Fruit fly (Drosophila melanogaster) whole organism, embryonic: ENCODE measurements around the gene CG11882.

ENCODE experiments used
- Blimp-1 ChIP-seq: fragments of 200-800 bp; sonication (Bioruptor generic); optimal IDR thresholded peaks from 3 replicates; lab custom pipeline; 2018; ENCODE audit warnings: missing biosample characterization, missing genetic modification characterization, mild to moderate bottlenecking, moderate library complexity, missing genetic modification reagents
- CG1024 ChIP-seq: fragments of 200-800 bp; sonication (Bioruptor generic); IDR thresholded peaks from 2 replicates; pipeline ENCODE4 v1.3.6; 2022; ENCODE audit warnings: missing biosample characterization, missing genetic modification characterization
- CG10321 ChIP-seq: fragments of 200-800 bp; sonication (Bioruptor generic); IDR thresholded peaks from 2 replicates; pipeline ENCODE4 v1.3.6; 2022; ENCODE audit warnings: missing biosample characterization, missing genetic modification characterization
- CG11456 ChIP-seq: fragments of 200-800 bp; sonication (Bioruptor generic); IDR thresholded peaks from 3 replicates; pipeline ENCODE4 v1.3.6; 2022; ENCODE audit warnings: missing biosample characterization, missing genetic modification characterization
- CG12104 ChIP-seq: fragments of 200-800 bp; sonication (Bioruptor generic); optimal IDR thresholded peaks from 3 replicates; lab custom pipeline; 2016; ENCODE audit warnings: missing biosample characterization, missing genetic modification characterization
- CG12236 ChIP-seq: fragments of 200-800 bp; sonication (Bioruptor generic); optimal IDR thresholded peaks from 2 replicates; lab custom pipeline; 2016; ENCODE audit warnings: missing biosample characterization, missing genetic modification characterization
- CG15011 ChIP-seq: fragments of 200-800 bp; sonication (Bioruptor generic); optimal IDR thresholded peaks from 3 replicates; lab custom pipeline; 2018; ENCODE audit warnings: missing biosample characterization, mild to moderate bottlenecking, missing genetic modification characterization
- CG15479 ChIP-seq: fragments of 200-800 bp; sonication (Bioruptor generic); optimal IDR thresholded peaks from 3 replicates; lab custom pipeline; 2019; ENCODE audit warnings: missing biosample characterization, mild to moderate bottlenecking, missing genetic modification characterization, moderate library complexity
- CG2875 ChIP-seq: fragments of 200-800 bp; sonication (Bioruptor generic); optimal IDR thresholded peaks from 2 replicates; lab custom pipeline; 2017; ENCODE audit warnings: missing biosample characterization, mild to moderate bottlenecking, missing genetic modification characterization, missing genetic modification reagents
- CG32772 ChIP-seq: fragments of 200-800 bp; sonication (Bioruptor generic); IDR thresholded peaks from 2 replicates; pipeline ENCODE4 v1.3.6; 2022; ENCODE audit warnings: missing biosample characterization, missing genetic modification characterization
- CG3838 ChIP-seq: fragments of 200-800 bp; sonication (Bioruptor generic); optimal IDR thresholded peaks from 3 replicates; lab custom pipeline; 2016; ENCODE audit warnings: missing biosample characterization, missing genetic modification characterization
- CG3847 ChIP-seq: fragments of 200-800 bp; sonication (Bioruptor generic); IDR thresholded peaks from 2 replicates; pipeline ENCODE4 v1.3.6; 2022; ENCODE audit warnings: missing biosample characterization, missing genetic modification characterization
- CG3995 ChIP-seq: fragments of 200-800 bp; sonication (Bioruptor generic); optimal IDR thresholded peaks from 3 replicates; lab custom pipeline; 2016; ENCODE audit warnings: missing biosample characterization, missing genetic modification characterization
- CG4328 ChIP-seq: fragments of 200-800 bp; sonication (Bioruptor generic); optimal IDR thresholded peaks from 3 replicates; lab custom pipeline; 2017; ENCODE audit warnings: missing biosample characterization, missing genetic modification reagents, missing genetic modification characterization
- CG6254 ChIP-seq: fragments of 200-800 bp; sonication (Bioruptor generic); optimal IDR thresholded peaks from 3 replicates; lab custom pipeline; 2017; ENCODE audit warnings: mild to moderate bottlenecking, missing biosample characterization, missing genetic modification reagents, missing genetic modification characterization
- CG7357 ChIP-seq: fragments of 200-800 bp; sonication (Bioruptor generic); IDR thresholded peaks from 3 replicates; pipeline ENCODE4 v1.3.6; 2022; ENCODE audit warnings: missing biosample characterization, missing genetic modification characterization
- CG9437 ChIP-seq: fragments of 200-800 bp; sonication (Bioruptor generic); optimal IDR thresholded peaks from 2 replicates; lab custom pipeline; 2018; ENCODE audit warnings: missing biosample characterization, mild to moderate bottlenecking, missing genetic modification characterization
- CG9727 ChIP-seq: fragments of 200-800 bp; sonication (Bioruptor generic); optimal IDR thresholded peaks from 3 replicates; lab custom pipeline; 2017; ENCODE audit warnings: missing biosample characterization, mild to moderate bottlenecking, missing genetic modification characterization
- CG9876 ChIP-seq: fragments of 200-800 bp; sonication (Bioruptor generic); optimal IDR thresholded peaks from 2 replicates; lab custom pipeline; 2016; ENCODE audit warnings: missing biosample characterization, missing genetic modification characterization
- Chrac-16 ChIP-seq: fragments of 200-800 bp; sonication (Bioruptor generic); optimal IDR thresholded peaks from 3 replicates; lab custom pipeline; 2016; ENCODE audit warnings: missing biosample characterization, missing genetic modification characterization
- Deaf1 ChIP-seq: fragments of 200-800 bp; optimal IDR thresholded peaks from 3 replicates; lab custom pipeline; 2019; ENCODE audit warnings: missing biosample characterization, mild to moderate bottlenecking, missing genetic modification characterization, moderate library complexity
- Dfd ChIP-seq, 2 experiments: fragments of >200 bp; optimal IDR thresholded peaks; 2 replicates each; lab custom pipeline; 2017; ENCODE audit warnings: missing biosample characterization in 2 of 2, missing genetic modification characterization in 2 of 2
- Dip3 ChIP-seq: fragments of 200-800 bp; sonication (Bioruptor generic); optimal IDR thresholded peaks from 3 replicates; lab custom pipeline; 2016; ENCODE audit warnings: missing biosample characterization, missing genetic modification characterization
- Fer3 ChIP-seq: fragments of 200-800 bp; sonication (Bioruptor generic); optimal IDR thresholded peaks from 2 replicates; lab custom pipeline; 2018; ENCODE audit warnings: missing biosample characterization, mild to moderate bottlenecking, missing genetic modification characterization, moderate library complexity
- HLH54F ChIP-seq: fragments of 200-800 bp; sonication (Bioruptor generic); optimal IDR thresholded peaks from 3 replicates; lab custom pipeline; 2016; ENCODE audit warnings: missing biosample characterization, missing genetic modification characterization
- Spps ChIP-seq: fragments of 200-800 bp; sonication (Bioruptor generic); optimal IDR thresholded peaks from 2 replicates; lab custom pipeline; 2018; ENCODE audit warnings: missing biosample characterization, mild to moderate bottlenecking, missing genetic modification characterization
- YL-1 ChIP-seq: fragments of 200-800 bp; sonication (Bioruptor generic); optimal IDR thresholded peaks from 3 replicates; lab custom pipeline; 2017; ENCODE audit warnings: missing biosample characterization, mild to moderate bottlenecking, missing genetic modification characterization
- aop ChIP-seq: fragments of 200-800 bp; sonication (Bioruptor generic); IDR thresholded peaks from 2 replicates; pipeline ENCODE4 v1.3.6; 2022; ENCODE audit warnings: missing biosample characterization, missing genetic modification characterization
- ase ChIP-seq: fragments of 200-800 bp; sonication (Bioruptor generic); IDR thresholded peaks from 3 replicates; pipeline ENCODE4 v1.3.6; 2022; ENCODE audit warnings: missing biosample characterization, missing genetic modification characterization
- bab2 ChIP-seq: fragments of 200-800 bp; sonication (Bioruptor generic); optimal IDR thresholded peaks from 2 replicates; lab custom pipeline; 2016; ENCODE audit warnings: missing biosample characterization, missing genetic modification characterization
- bowl ChIP-seq: fragments of 200-800 bp; sonication (Bioruptor generic); IDR thresholded peaks from 2 replicates; pipeline ENCODE4 v1.3.6; 2022; ENCODE audit warnings: missing biosample characterization, missing genetic modification characterization
- cg ChIP-seq: fragments of 200-800 bp; sonication (Bioruptor generic); optimal IDR thresholded peaks from 3 replicates; lab custom pipeline; 2019; ENCODE audit warnings: missing biosample characterization, mild to moderate bottlenecking, missing genetic modification characterization, moderate library complexity
- chm ChIP-seq: fragments of 200-800 bp; sonication (Bioruptor generic); IDR thresholded peaks from 2 replicates; pipeline ENCODE4 v1.3.6; 2022; ENCODE audit warnings: missing biosample characterization, missing genetic modification characterization
- dmrt11E ChIP-seq: fragments of 200-800 bp; sonication (Bioruptor generic); optimal IDR thresholded peaks from 3 replicates; lab custom pipeline; 2018; ENCODE audit warnings: missing biosample characterization, mild to moderate bottlenecking, missing genetic modification characterization, moderate library complexity
- eve ChIP-seq, 2 experiments: fragments of >200 bp; optimal IDR thresholded peaks; 2 replicates each; lab custom pipeline; 2017; ENCODE audit warnings: missing biosample characterization in 2 of 2, missing genetic modification characterization in 2 of 2
- jumu ChIP-seq: fragments of 200-800 bp; sonication (Bioruptor generic); optimal IDR thresholded peaks from 3 replicates; lab custom pipeline; 2016; ENCODE audit warnings: missing biosample characterization, missing genetic modification characterization
- kni ChIP-seq: fragments of 200-800 bp; sonication (Bioruptor generic); optimal IDR thresholded peaks from 3 replicates; lab custom pipeline; 2017; ENCODE audit warnings: mild to moderate bottlenecking, missing biosample characterization, missing genetic modification reagents, missing genetic modification characterization
- lmd ChIP-seq: fragments of 200-800 bp; sonication (Bioruptor generic); IDR thresholded peaks from 2 replicates; pipeline ENCODE4 v1.3.6; 2022; ENCODE audit warnings: missing biosample characterization, missing genetic modification characterization
- luna ChIP-seq: fragments of 200-800 bp; sonication (Bioruptor generic); optimal IDR thresholded peaks from 2 replicates; lab custom pipeline; 2016; ENCODE audit warnings: missing biosample characterization, missing genetic modification characterization
- mam ChIP-seq: fragments of 200-800 bp; sonication (Bioruptor generic); optimal IDR thresholded peaks from 3 replicates; lab custom pipeline; 2016; ENCODE audit warnings: missing biosample characterization, missing genetic modification characterization
- pan ChIP-seq, 4 experiments: fragments of >200 bp in 3 of 4; fragments of 200-800 bp in 1 of 4; sonication (Bioruptor generic) in 1 of 4; optimal IDR thresholded peaks in 3 of 4; IDR thresholded peaks in 1 of 4; 2 replicates each; pipeline versions ENCODE4 v1.3.6 to Lab custom; 2017 to 2022; ENCODE audit warnings: missing biosample characterization in 2 of 4, missing genetic modification characterization in 2 of 4, mixed read lengths in 1 of 4
- pzg ChIP-seq: fragments of 200-800 bp; sonication (Bioruptor generic); optimal IDR thresholded peaks from 3 replicates; lab custom pipeline; 2018; ENCODE audit warnings: missing biosample characterization, mild to moderate bottlenecking, missing genetic modification characterization, moderate library complexity
- rib ChIP-seq: fragments of 200-800 bp; sonication (Bioruptor generic); IDR thresholded peaks from 2 replicates; pipeline ENCODE4 v1.3.6; 2022; ENCODE audit warnings: missing biosample characterization, missing genetic modification characterization
- row ChIP-seq: fragments of 200-800 bp; sonication (Bioruptor generic); IDR thresholded peaks from 3 replicates; pipeline ENCODE4 v1.3.6; 2022; ENCODE audit warnings: missing biosample characterization, missing genetic modification characterization
- sens-2 ChIP-seq: fragments of 200-800 bp; sonication (Bioruptor generic); IDR thresholded peaks from 2 replicates; pipeline ENCODE4 v1.3.6; 2022; ENCODE audit warnings: missing biosample characterization, missing genetic modification characterization
- sim ChIP-seq: fragments of 200-800 bp; sonication (Bioruptor generic); IDR thresholded peaks from 2 replicates; pipeline ENCODE4 v1.3.6; 2022; ENCODE audit warnings: missing biosample characterization, missing genetic modification characterization
- tna ChIP-seq: fragments of 200-800 bp; sonication (Bioruptor generic); IDR thresholded peaks from 2 replicates; pipeline ENCODE4 v1.3.6; 2022; ENCODE audit warnings: missing biosample characterization, missing genetic modification characterization; ENCODE audit not compliant: partially characterized antibody
- trem ChIP-seq: fragments of 200-800 bp; optimal IDR thresholded peaks from 3 replicates; lab custom pipeline; 2019; ENCODE audit warnings: missing biosample characterization, mild to moderate bottlenecking, missing genetic modification characterization, moderate library complexity
- trh ChIP-seq: fragments of 200-800 bp; sonication (Bioruptor generic); optimal IDR thresholded peaks from 2 replicates; lab custom pipeline; 2016; ENCODE audit warnings: missing biosample characterization, missing genetic modification characterization
- ttk ChIP-seq: fragments of 200-800 bp; sonication (Bioruptor generic); IDR thresholded peaks from 2 replicates; pipeline ENCODE4 v2.1.2; 2022; ENCODE audit warnings: missing biosample characterization, missing genetic modification characterization
- twi ChIP-seq: fragments of 200-800 bp; optimal IDR thresholded peaks from 2 replicates; lab custom pipeline; 2019; ENCODE audit warnings: missing biosample characterization, mild to moderate bottlenecking, missing genetic modification characterization, moderate library complexity

Gene CG11882

dm6 chr3R:29151621-29152092, 3.7 kb upstream of the CG11882 start, which contains the start of gene eIF2D (continued):
- no peak for TF ChIP-seq HLH54F (GFP tag; lab: Kevin White, UChicago)
- TF ChIP-seq kni (GFP tag; lab: Kevin White, UChicago) = peak; percentile 24
- TF ChIP-seq CG11456 (GFP tag; lab: Robert Waterston, UW) = 0 out of 3 replicates have a peak, but pooled peaks have one; percentile 57
- peak; percentile 50 for TF ChIP-seq trem (tag; lab: Kevin White, UChicago)
- no peak for TF ChIP-seq aop
- peak; percentile 60 for TF ChIP-seq Fer3
- peak; percentile 50 for TF ChIP-seq Chrac-16 (GFP tag; lab: Kevin White, UChicago)
- no peak for TF ChIP-seq CG9876 (GFP tag; lab: Kevin White, UChicago)
- no peak for TF ChIP-seq tna (GFP tag; lab: Robert Waterston, UW)
- peak; percentile 87 for TF ChIP-seq row (GFP tag; lab: Robert Waterston, UW)
- no peak for TF ChIP-seq eve (GFP tag; optimal IDR thresholded peaks at IDR 0.05; lab: Kevin White, UChicago)
- peak; percentile 45 for TF ChIP-seq mam (GFP tag; lab: Kevin White, UChicago)
- TF ChIP-seq bab2 (GFP tag; lab: Kevin White, UChicago) = peak; percentile 37
- TF ChIP-seq jumu (GFP tag; lab: Kevin White, UChicago) = peak; percentile 28
- TF ChIP-seq lmd = peak; percentile 40; the same call in 1 of the 2 replicates
- TF ChIP-seq CG7357 (GFP tag; lab: Robert Waterston, UW) = no peak
- TF ChIP-seq CG15479 (GFP tag; lab: Kevin White, UChicago) = peak; percentile 41
- no peak for TF ChIP-seq CG10321 (GFP tag; lab: Robert Waterston, UW)
- TF ChIP-seq Spps (tag; lab: Kevin White, UChicago) = peak; percentile 35
- peak; percentile 65 for TF ChIP-seq CG12104 (GFP tag; lab: Kevin White, UChicago)
- no peak for TF ChIP-seq luna (GFP tag; lab: Kevin White, UChicago)
- TF ChIP-seq CG3847 (GFP tag; lab: Robert Waterston, UW) = peak; percentile 30; the same call in 1 of the 2 replicates
- peak; percentile 41 for TF ChIP-seq dmrt11E (tag; lab: Kevin White, UChicago)
- TF ChIP-seq CG4328 (GFP tag; lab: Kevin White, UChicago) = peak; percentile 27
- no peak for TF ChIP-seq CG3995 (GFP tag; lab: Kevin White, UChicago)
- TF ChIP-seq bowl (GFP tag; lab: Robert Waterston, UW) = no peak
- TF ChIP-seq CG15011 = no peak
- TF ChIP-seq twi (tag; lab: Kevin White, UChicago) = peak; percentile 55
- no peak for TF ChIP-seq Dfd (GFP tag; optimal IDR thresholded peaks at IDR 0.05; lab: Kevin White, UChicago)
- no peak for TF ChIP-seq CG3838 (GFP tag; lab: Kevin White, UChicago)
- no peak for TF ChIP-seq CG1024 (GFP tag; lab: Robert Waterston, UW)
- TF ChIP-seq Blimp-1 (GFP tag; lab: Kevin White, UChicago) = peak; percentile 46
- no peak for TF ChIP-seq trh (GFP tag; lab: Kevin White, UChicago)
- peak; percentile 40; the same call in 1 of the 2 replicates for TF ChIP-seq sens-2
- TF ChIP-seq pan (optimal IDR thresholded peaks at IDR 0.05; lab: Kevin White, UChicago) = no peak
- peak in 1 of 2 experiments; percentile 72 for TF ChIP-seq pan (GFP tag; optimal IDR thresholded peaks at IDR 0.05 in 1 of 2, IDR thresholded peaks at IDR 0.05 in 1 of 2)
- no peak for TF ChIP-seq Dip3
- no peak for TF ChIP-seq rib (GFP tag; lab: Robert Waterston, UW)
- no peak for TF ChIP-seq YL-1
- peak; percentile 30 for TF ChIP-seq pzg (GFP tag; lab: Kevin White, UChicago)
- peak; percentile 21 for TF ChIP-seq CG9437
- no peak for TF ChIP-seq cg (GFP tag; lab: Kevin White, UChicago)
- no peak for TF ChIP-seq CG32772 (GFP tag; lab: Robert Waterston, UW)
- TF ChIP-seq CG2875 = no peak
- peak; percentile 43 for TF ChIP-seq CG6254
- peak; percentile 54 for TF ChIP-seq CG9727 (GFP tag; lab: Kevin White, UChicago)
- peak; percentile 72 for TF ChIP-seq chm (GFP tag; lab: Robert Waterston, UW)
- no peak for TF ChIP-seq sim
- no peak for TF ChIP-seq CG12236 (GFP tag; lab: Kevin White, UChicago)
- TF ChIP-seq ttk (GFP tag; lab: Robert Waterston, UW) = peak; percentile 62
- TF ChIP-seq ase (GFP tag; lab: Robert Waterston, UW) = no peak
- no peak for TF ChIP-seq Deaf1
